Fruit fly (Drosophila melanogaster) ovary, adult (tissue): ENCODE data around the gene Unc-115a.
"Not testable (repeated sequence)": the region's sequence is repeated elsewhere in the genome, so short reads cannot be mapped to it uniquely, and the experiment has no call there.

Experiments used
- CG17801 ChIP-seq: fragments of 200-800 bp; optimal IDR thresholded peaks from 2 replicates; lab custom pipeline; 2019; ENCODE audit warnings: missing biosample characterization, mild to moderate bottlenecking, missing genetic modification characterization, moderate library complexity; ENCODE audit not compliant: partially characterized antibody

Unc-115a gene

dm6 chr3R:9710886-9711285 lies 5.7 kb upstream of the Unc-115a start, which contains the start of the genes trbd and dmt:
TSS of gene trbd (minus strand) at chr3R:9711037.
TSS of gene dmt (plus strand) at chr3R:9711142.
- no peak for TF ChIP-seq CG17801 (GFP tag; lab: Kevin White, UChicago)

dm6 chr3R:9710228-9710627 lies 5.0 kb upstream of the Unc-115a start:
- no peak for TF ChIP-seq CG17801 (GFP tag; lab: Kevin White, UChicago)

dm6 chr3R:9704183-9705007 lies 822 bp downstream of the Unc-115a start:
- no peak for TF ChIP-seq CG17801 (GFP tag; lab: Kevin White, UChicago)

- no peak for TF ChIP-seq CG17801 (GFP tag; lab: Kevin White, UChicago)
Observed at dm6 chr3R:9703273-9703672, 1.9 kb downstream of the Unc-115a start.

- TF ChIP-seq CG17801 (GFP tag; lab: Kevin White, UChicago) = peak; percentile 72
Observed at dm6 chr3R:9702567-9702966, 2.6 kb downstream of the Unc-115a start.

- no peak for TF ChIP-seq CG17801 (GFP tag; lab: Kevin White, UChicago)
Observed at dm6 chr3R:9701897-9702296, 3.3 kb downstream of the Unc-115a start.

dm6 chr3R:9701148-9701703 lies 4.0 kb downstream of the Unc-115a start:
- TF ChIP-seq CG17801 (GFP tag; lab: Kevin White, UChicago) = no peak

- no peak for TF ChIP-seq CG17801 (GFP tag; lab: Kevin White, UChicago)
Observed at dm6 chr3R:9700513-9700912, 4.7 kb downstream of the Unc-115a start.

dm6 chr3R:9694999-9695398 lies 10.2 kb downstream of the Unc-115a start:
- no peak for TF ChIP-seq CG17801 (GFP tag; lab: Kevin White, UChicago)

- TF ChIP-seq CG17801 (GFP tag; lab: Kevin White, UChicago) = not testable (repeated sequence)
Observed at dm6 chr3R:9692675-9693129, 12.5 kb downstream of the Unc-115a start, which contains the start of the genes Unc-115b, p24-2 and CG32939. TSS of gene Unc-115b (minus strand) at chr3R:9692775. TSS of gene p24-2 (minus strand) at chr3R:9692794. TSS of gene CG32939 (plus strand) at chr3R:9693079.

- TF ChIP-seq CG17801 (GFP tag; lab: Kevin White, UChicago) = not testable (repeated sequence)
Observed at dm6 chr3R:9685376-9685775, 19.8 kb downstream of the Unc-115a start, which contains the start of the genes eca and CG18542. TSS of gene eca (minus strand) at chr3R:9685476. TSS of gene CG18542 (plus strand) at chr3R:9685760.

dm6 chr3R:9684125-9684524 lies 21.1 kb downstream of the Unc-115a start, which contains the start of gene CG9444:
TSS of gene CG9444 (minus strand) at chr3R:9684264.
- TF ChIP-seq CG17801 (GFP tag; lab: Kevin White, UChicago) = no peak

dm6 chr3R:9683064-9683682 lies 22.0 kb downstream of the Unc-115a start:
- no peak for TF ChIP-seq CG17801 (GFP tag; lab: Kevin White, UChicago)

dm6 chr3R:9679746-9680145 lies 25.5 kb downstream of the Unc-115a start, which contains the start of gene nmdyn-D7:
TSS of gene nmdyn-D7 (plus strand) at chr3R:9679939.
- no peak for TF ChIP-seq CG17801 (GFP tag; lab: Kevin White, UChicago)
